Worm (Caenorhabditis elegans) whole organism, L4 larva: ENCODE measurements around the gene sdz-37.

Experiments used
- aly-2 ChIP-seq: sonication (generic microtip); optimal IDR thresholded peaks from 2 replicates; lab custom pipeline; 2018; ENCODE audit warnings: missing biosample characterization, missing genetic modification characterization
- ces-1 ChIP-seq: fragments of 150-350 bp; sonication (generic microtip); optimal IDR thresholded peaks from 4 replicates; lab custom pipeline; 2014; ENCODE audit warnings: missing biosample characterization, missing genetic modification reagents, missing genetic modification characterization
- daf-19 ChIP-seq: fragments of 200-800 bp; sonication (Bioruptor generic); conservative IDR thresholded peaks from 2 replicates; pipeline ENCODE4 v1.3.6; 2022; ENCODE audit warnings: missing genetic modification characterization, missing compliant biosample characterization
- fos-1 ChIP-seq: fragments of 150-350 bp; optimal IDR thresholded peaks from 2 replicates; lab custom pipeline; 2014; ENCODE audit warnings: missing biosample characterization, missing genetic modification characterization
- lin-1 ChIP-seq: fragments of 200-800 bp; sonication (Bioruptor generic); IDR thresholded peaks from 2 replicates; pipeline ENCODE4 v1.3.6; 2022; ENCODE audit warnings: missing genetic modification reagents, missing genetic modification characterization, missing compliant biosample characterization
- lir-3 ChIP-seq: sonication (generic microtip); optimal IDR thresholded peaks from 2 replicates; lab custom pipeline; 2016; ENCODE audit warnings: mild to moderate bottlenecking, missing genetic modification characterization, missing compliant biosample characterization
- mes-2 ChIP-seq: sonication (generic microtip); optimal IDR thresholded peaks from 2 replicates; lab custom pipeline; 2016; ENCODE audit warnings: missing genotype, mild to moderate bottlenecking, missing genetic modification characterization, missing compliant biosample characterization; ENCODE audit not compliant: poor library complexity, severe bottlenecking
- nhr-42 ChIP-seq: fragments of 200-800 bp; sonication (Bioruptor generic); IDR thresholded peaks from 2 replicates; pipeline ENCODE4 v1.3.6; 2022; ENCODE audit warnings: missing genetic modification characterization, missing compliant biosample characterization
- nhr-76 ChIP-seq: fragments of 150-350 bp; optimal IDR thresholded peaks from 2 replicates; lab custom pipeline; 2014; ENCODE audit warnings: missing biosample characterization, missing genetic modification characterization
- snpc-1.2 ChIP-seq: fragments of 200-800 bp; sonication (Bioruptor generic); IDR thresholded peaks from 2 replicates; pipeline ENCODE4 v1.3.6; 2022; ENCODE audit warnings: missing genetic modification reagents, missing genetic modification characterization, missing compliant biosample characterization
- snpc-4 ChIP-seq: fragments of 150-350 bp; optimal IDR thresholded peaks from 2 replicates; lab custom pipeline; 2014; ENCODE audit warnings: missing biosample characterization, missing genetic modification characterization
- unc-39 ChIP-seq: sonication (generic microtip); optimal IDR thresholded peaks from 2 replicates; lab custom pipeline; 2017; ENCODE audit warnings: missing biosample characterization, missing genetic modification characterization

DNA sequence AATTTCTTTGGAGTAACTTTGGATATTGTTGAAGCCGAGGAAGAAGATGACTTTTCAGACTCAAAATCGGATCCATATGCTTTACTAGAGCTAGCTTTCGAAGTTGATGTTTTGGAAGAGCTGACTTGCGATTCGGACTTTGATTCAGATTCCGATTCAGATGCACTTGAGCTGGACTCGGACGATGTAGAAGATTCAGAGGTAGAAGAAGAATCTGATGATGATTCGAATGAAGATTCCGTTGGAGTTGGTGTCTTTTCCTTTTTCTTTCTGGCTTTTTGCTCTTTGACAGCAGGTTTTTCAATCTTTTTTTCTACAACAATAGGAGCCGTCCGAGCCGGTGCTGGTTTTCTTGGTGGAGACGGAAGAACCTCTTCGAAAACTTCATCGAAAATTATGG, 43.2 kb downstream of the sdz-37 start:
- TF ChIP-seq ces-1 (GFP tag; lab: Kevin White, UChicago): no peak
- TF ChIP-seq unc-39 (tag; lab: Kevin White, UChicago): no peak
- no peak for TF ChIP-seq lin-1 (GFP tag; lab: Robert Waterston, UW)
- TF ChIP-seq snpc-1.2: no peak
- no peak for TF ChIP-seq snpc-4 (tag; lab: Kevin White, UChicago)
- no peak for TF ChIP-seq lir-3 (tag; lab: Kevin White, UChicago)
- no peak for TF ChIP-seq fos-1
- no peak for TF ChIP-seq nhr-76 (tag; lab: Kevin White, UChicago)
- no peak for TF ChIP-seq mes-2 (tag; lab: Kevin White, UChicago)
- no peak for TF ChIP-seq daf-19 (GFP tag; lab: Robert Waterston, UW)
- TF ChIP-seq aly-2 (tag; lab: Kevin White, UChicago): no peak
- no peak for TF ChIP-seq nhr-42 (GFP tag; lab: Robert Waterston, UW)
